Worm (Caenorhabditis elegans) whole organism, mixed stage, embryonic: ENCODE data around the gene Y59A8B.8.
"Not testable (repeated sequence)": the region's sequence is repeated elsewhere in the genome, so short reads cannot be mapped to it uniquely, and the experiment has no call there.

Experiments
- cnd-1 ChIP-seq: fragments of 200-800 bp; sonication (Bioruptor generic); optimal IDR thresholded peaks from 2 replicates; lab custom pipeline; 2018; ENCODE audit warnings: mild to moderate bottlenecking, missing genetic modification characterization, missing compliant biosample characterization
- drap-1 ChIP-seq: fragments of 200-800 bp; sonication (Bioruptor generic); optimal IDR thresholded peaks from 3 replicates; lab custom pipeline; 2018; ENCODE audit warnings: mild to moderate bottlenecking, missing genetic modification characterization, missing compliant biosample characterization
- elt-1 ChIP-seq: sonication (generic microtip); optimal IDR thresholded peaks from 2 replicates; lab custom pipeline; 2017; ENCODE audit warnings: missing genetic modification characterization, mild to moderate bottlenecking, missing compliant biosample characterization, antibody characterized with exemption, moderate library complexity, borderline replicate concordance; ENCODE audit not compliant: insufficient read depth
- elt-3 ChIP-seq: fragments of 150-350 bp; optimal IDR thresholded peaks from 2 replicates; lab custom pipeline; 2014; ENCODE audit warnings: missing biosample characterization, missing genetic modification characterization
- hlh-1 ChIP-seq: fragments of 150-350 bp; optimal IDR thresholded peaks from 2 replicates; lab custom pipeline; 2014; ENCODE audit warnings: missing biosample characterization, missing genetic modification reagents, missing genetic modification characterization
- lin-13 ChIP-seq: fragments of 150-350 bp; optimal IDR thresholded peaks from 2 replicates; lab custom pipeline; 2014; ENCODE audit warnings: missing biosample characterization, missing genetic modification characterization
- lsy-2 ChIP-seq: fragments of 150-350 bp; optimal IDR thresholded peaks from 2 replicates; lab custom pipeline; 2014; ENCODE audit warnings: missing biosample characterization, missing genetic modification characterization
- mab-5 ChIP-seq: fragments of 150-350 bp; optimal IDR thresholded peaks from 2 replicates; lab custom pipeline; 2014; ENCODE audit warnings: missing biosample characterization, missing genetic modification characterization
- mls-2 ChIP-seq: sonication (generic microtip); optimal IDR thresholded peaks from 2 replicates; lab custom pipeline; 2016; ENCODE audit warnings: mild to moderate bottlenecking, missing genetic modification characterization, moderate library complexity, missing compliant biosample characterization
- nhr-12 ChIP-seq: fragments of 150-350 bp; optimal IDR thresholded peaks from 2 replicates; lab custom pipeline; 2014; ENCODE audit warnings: missing biosample characterization, missing genetic modification characterization
- nhr-237 ChIP-seq: fragments of 150-350 bp; optimal IDR thresholded peaks from 2 replicates; lab custom pipeline; 2014; ENCODE audit warnings: missing biosample characterization, missing genetic modification characterization
- snpc-4 ChIP-seq: fragments of 150-350 bp; optimal IDR thresholded peaks from 2 replicates; lab custom pipeline; 2014; ENCODE audit warnings: missing biosample characterization, missing genetic modification characterization
- unc-62 ChIP-seq: fragments of 150-350 bp; optimal IDR thresholded peaks from 2 replicates; lab custom pipeline; 2014; ENCODE audit warnings: missing biosample characterization, missing genetic modification reagents, missing genetic modification characterization
- ztf-11 ChIP-seq: fragments of 150-350 bp; optimal IDR thresholded peaks from 2 replicates; lab custom pipeline; 2014; ENCODE audit warnings: missing biosample characterization, missing genetic modification characterization

DNA sequence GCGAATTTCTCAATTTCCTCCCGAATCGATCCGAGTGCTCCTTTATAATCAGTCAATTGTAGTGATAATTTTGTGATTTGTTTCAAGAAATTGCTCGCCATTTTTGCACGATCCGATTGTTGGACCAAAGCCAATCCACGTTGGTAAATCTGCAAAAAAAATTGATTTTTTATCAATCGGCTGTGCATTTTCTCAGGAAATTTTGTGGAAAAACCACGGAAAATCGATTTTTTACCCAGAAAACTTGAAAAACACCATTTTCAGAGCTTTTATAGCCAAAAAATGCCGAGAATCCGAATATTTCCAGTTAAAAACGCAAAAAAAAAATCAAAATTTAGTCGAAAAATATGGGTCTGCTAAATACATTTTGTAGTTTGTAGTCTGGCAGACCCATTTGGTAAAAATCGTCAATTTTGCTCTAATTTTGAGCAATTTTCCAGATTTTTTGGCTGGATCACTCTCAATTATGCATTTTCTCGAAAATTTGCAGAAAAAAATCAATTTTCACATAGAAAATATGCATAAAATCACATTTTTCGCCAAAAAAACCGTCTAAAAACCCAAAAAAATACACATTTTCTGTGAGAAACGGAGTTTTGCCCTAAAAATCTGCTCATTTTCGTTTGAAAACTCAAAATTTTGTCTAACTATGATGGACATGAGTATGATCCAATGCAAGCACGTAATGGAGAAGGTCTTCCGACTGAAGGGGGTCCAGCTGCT is 10.6 kb downstream of the Y59A8B.8 start, which contains the start of the genes Y59A8B.25 and ebp-3:
- TF ChIP-seq nhr-237; lsy-2; elt-3; nhr-12 (tag; lab: Kevin White, UChicago); lin-13 (tag; lab: Kevin White, UChicago); mab-5; cnd-1 (tag; lab: Kevin White, UChicago); drap-1 (GFP tag; lab: Kevin White, UChicago); ztf-11 (tag; lab: Kevin White, UChicago); elt-1; unc-62 (GFP tag; lab: Kevin White, UChicago); hlh-1 (tag; lab: Kevin White, UChicago); snpc-4; mls-2 (tag; lab: Kevin White, UChicago): not testable (repeated sequence)
